Fruit fly (Drosophila melanogaster) whole organism, embryonic: ENCODE measurements around the gene Taf10.

ENCODE experiments used
- Antp ChIP-seq: fragments of 200-800 bp; sonication (Bioruptor generic); optimal IDR thresholded peaks from 3 replicates; lab custom pipeline; 2016; ENCODE audit warnings: missing biosample characterization, missing genetic modification characterization
- CG10959 ChIP-seq: fragments of 200-800 bp; sonication (Bioruptor generic); IDR thresholded peaks from 2 replicates; pipeline ENCODE4 v1.3.6; 2022; ENCODE audit warnings: missing biosample characterization, missing genetic modification characterization
- CG11504 ChIP-seq: fragments of 200-800 bp; sonication (Bioruptor generic); optimal IDR thresholded peaks from 3 replicates; lab custom pipeline; 2019; ENCODE audit warnings: missing biosample characterization, mild to moderate bottlenecking, missing genetic modification characterization, moderate library complexity
- CG12071 ChIP-seq: fragments of 200-800 bp; sonication (Bioruptor generic); optimal IDR thresholded peaks from 3 replicates; lab custom pipeline; 2018; ENCODE audit warnings: missing biosample characterization, mild to moderate bottlenecking, missing genetic modification characterization
- CG15011 ChIP-seq: fragments of 200-800 bp; sonication (Bioruptor generic); optimal IDR thresholded peaks from 3 replicates; lab custom pipeline; 2018; ENCODE audit warnings: missing biosample characterization, mild to moderate bottlenecking, missing genetic modification characterization
- CG15073 ChIP-seq: fragments of 200-800 bp; sonication (Bioruptor generic); optimal IDR thresholded peaks from 2 replicates; lab custom pipeline; 2016; ENCODE audit warnings: missing biosample characterization, missing genetic modification characterization
- CG15479 ChIP-seq: fragments of 200-800 bp; sonication (Bioruptor generic); optimal IDR thresholded peaks from 3 replicates; lab custom pipeline; 2019; ENCODE audit warnings: missing biosample characterization, mild to moderate bottlenecking, missing genetic modification characterization, moderate library complexity
- CG15601 ChIP-seq: fragments of 200-800 bp; sonication (Bioruptor generic); optimal IDR thresholded peaks from 3 replicates; lab custom pipeline; 2019; ENCODE audit warnings: missing biosample characterization, mild to moderate bottlenecking, missing genetic modification characterization, moderate library complexity
- CG15696 ChIP-seq: fragments of 200-800 bp; sonication (Bioruptor generic); optimal IDR thresholded peaks from 2 replicates; lab custom pipeline; 2019; ENCODE audit warnings: missing biosample characterization, mild to moderate bottlenecking, missing genetic modification characterization, moderate library complexity
- CG17186 ChIP-seq: fragments of 200-800 bp; sonication (Bioruptor generic); optimal IDR thresholded peaks from 3 replicates; lab custom pipeline; 2017; ENCODE audit warnings: missing biosample characterization, missing genetic modification reagents, missing genetic modification characterization
- CG17802 ChIP-seq: fragments of 200-800 bp; sonication (Bioruptor generic); optimal IDR thresholded peaks from 2 replicates; lab custom pipeline; 2018; ENCODE audit warnings: missing biosample characterization, mild to moderate bottlenecking, missing genetic modification characterization, moderate library complexity
- CG18476 ChIP-seq: fragments of 200-800 bp; sonication (Bioruptor generic); optimal IDR thresholded peaks from 2 replicates; lab custom pipeline; 2016; ENCODE audit warnings: missing biosample characterization, mild to moderate bottlenecking, missing genetic modification characterization
- CG18619 ChIP-seq: fragments of 200-800 bp; sonication (Bioruptor generic); optimal IDR thresholded peaks from 3 replicates; lab custom pipeline; 2017; ENCODE audit warnings: missing biosample characterization, mild to moderate bottlenecking, missing genetic modification characterization
- CG2712 ChIP-seq: fragments of 200-800 bp; optimal IDR thresholded peaks from 3 replicates; lab custom pipeline; 2019; ENCODE audit warnings: missing biosample characterization, mild to moderate bottlenecking, missing genetic modification characterization, moderate library complexity
- CG2889 ChIP-seq: fragments of 200-800 bp; sonication (Bioruptor generic); IDR thresholded peaks from 3 replicates; pipeline ENCODE4 v1.3.6; 2022; ENCODE audit warnings: missing biosample characterization, missing genetic modification characterization
- CG32767 ChIP-seq: fragments of 200-800 bp; sonication (Bioruptor generic); IDR thresholded peaks from 2 replicates; pipeline ENCODE4 v1.3.6; 2022; ENCODE audit warnings: missing biosample characterization, missing genetic modification characterization
- CG34422 ChIP-seq: fragments of 200-800 bp; sonication (Bioruptor generic); IDR thresholded peaks from 3 replicates; pipeline ENCODE4 v1.3.6; 2022; ENCODE audit warnings: missing biosample characterization, missing genetic modification characterization
- CG4707 ChIP-seq: fragments of 200-800 bp; sonication (Bioruptor generic); optimal IDR thresholded peaks from 2 replicates; lab custom pipeline; 2018; ENCODE audit warnings: missing biosample characterization, mild to moderate bottlenecking, missing genetic modification characterization, moderate library complexity
- CG7963 ChIP-seq: fragments of 200-800 bp; sonication (Bioruptor generic); IDR thresholded peaks from 3 replicates; pipeline ENCODE4 v1.3.6; 2022; ENCODE audit warnings: missing biosample characterization, missing genetic modification characterization; ENCODE audit not compliant: partially characterized antibody
- CG9727 ChIP-seq: fragments of 200-800 bp; sonication (Bioruptor generic); optimal IDR thresholded peaks from 3 replicates; lab custom pipeline; 2017; ENCODE audit warnings: missing biosample characterization, mild to moderate bottlenecking, missing genetic modification characterization
- CG9797 ChIP-seq: fragments of 200-800 bp; sonication (Bioruptor generic); optimal IDR thresholded peaks from 3 replicates; lab custom pipeline; 2018; ENCODE audit warnings: missing biosample characterization, mild to moderate bottlenecking, missing genetic modification characterization
- ERR ChIP-seq: fragments of 200-800 bp; sonication (Bioruptor generic); optimal IDR thresholded peaks from 2 replicates; lab custom pipeline; 2016; ENCODE audit warnings: missing biosample characterization, missing genetic modification characterization
- MESR4 ChIP-seq: fragments of 200-800 bp; sonication (Bioruptor generic); optimal IDR thresholded peaks from 2 replicates; lab custom pipeline; 2018; ENCODE audit warnings: missing biosample characterization, mild to moderate bottlenecking, missing genetic modification characterization, moderate library complexity
- Meics ChIP-seq: fragments of 200-800 bp; sonication (Bioruptor generic); optimal IDR thresholded peaks from 2 replicates; lab custom pipeline; 2017; ENCODE audit warnings: missing biosample characterization, mild to moderate bottlenecking, missing genetic modification characterization
- Mes4 ChIP-seq: fragments of 200-800 bp; sonication (Bioruptor generic); optimal IDR thresholded peaks from 2 replicates; lab custom pipeline; 2016; ENCODE audit warnings: missing biosample characterization, missing genetic modification characterization
- Myb ChIP-seq: fragments of 200-800 bp; sonication (Bioruptor generic); optimal IDR thresholded peaks from 2 replicates; lab custom pipeline; 2016; ENCODE audit warnings: missing biosample characterization, missing genetic modification characterization
- Nf-YA ChIP-seq: fragments of 200-800 bp; sonication (Bioruptor generic); IDR thresholded peaks from 2 replicates; pipeline ENCODE4 v1.3.6; 2022; ENCODE audit warnings: missing biosample characterization, missing genetic modification characterization
- NfI ChIP-seq: fragments of 200-800 bp; sonication (Bioruptor generic); optimal IDR thresholded peaks from 3 replicates; lab custom pipeline; 2018; ENCODE audit warnings: missing biosample characterization, mild to moderate bottlenecking, missing genetic modification characterization, moderate library complexity
- Sin3A ChIP-seq: fragments of >200 bp; optimal IDR thresholded peaks from 2 replicates; lab custom pipeline; 2018
- chn ChIP-seq: fragments of 200-800 bp; sonication (Bioruptor generic); optimal IDR thresholded peaks from 2 replicates; lab custom pipeline; 2016; ENCODE audit warnings: missing biosample characterization, missing genetic modification characterization
- ci ChIP-seq: fragments of 200-800 bp; sonication (Bioruptor generic); IDR thresholded peaks from 3 replicates; pipeline ENCODE4 v1.3.6; 2022; ENCODE audit warnings: missing biosample characterization, missing genetic modification characterization
- dysf ChIP-seq: fragments of 200-800 bp; sonication (Bioruptor generic); IDR thresholded peaks from 3 replicates; pipeline ENCODE4 v1.3.6; 2022; ENCODE audit warnings: missing biosample characterization, missing genetic modification characterization
- emc ChIP-seq: fragments of 200-800 bp; sonication (Bioruptor generic); optimal IDR thresholded peaks from 2 replicates; lab custom pipeline; 2016; ENCODE audit warnings: missing biosample characterization, missing genetic modification characterization
- fd64A ChIP-seq: fragments of 200-800 bp; sonication (Bioruptor generic); optimal IDR thresholded peaks from 3 replicates; lab custom pipeline; 2018; ENCODE audit warnings: missing biosample characterization, mild to moderate bottlenecking, missing genetic modification characterization
- fd96Cb ChIP-seq: fragments of 200-800 bp; sonication (Bioruptor generic); optimal IDR thresholded peaks from 2 replicates; lab custom pipeline; 2018; ENCODE audit warnings: missing biosample characterization, mild to moderate bottlenecking, missing genetic modification characterization, moderate library complexity
- kah ChIP-seq: fragments of 200-800 bp; sonication (Bioruptor generic); optimal IDR thresholded peaks from 2 replicates; lab custom pipeline; 2018; ENCODE audit warnings: missing biosample characterization, mild to moderate bottlenecking, missing genetic modification characterization
- kni ChIP-seq: fragments of 200-800 bp; sonication (Bioruptor generic); optimal IDR thresholded peaks from 3 replicates; lab custom pipeline; 2017; ENCODE audit warnings: mild to moderate bottlenecking, missing biosample characterization, missing genetic modification reagents, missing genetic modification characterization
- luna ChIP-seq: fragments of 200-800 bp; sonication (Bioruptor generic); optimal IDR thresholded peaks from 2 replicates; lab custom pipeline; 2016; ENCODE audit warnings: missing biosample characterization, missing genetic modification characterization
- nau ChIP-seq: fragments of 200-800 bp; sonication (Bioruptor generic); optimal IDR thresholded peaks from 3 replicates; lab custom pipeline; 2017; ENCODE audit warnings: missing biosample characterization, mild to moderate bottlenecking, missing genetic modification characterization, missing genetic modification reagents
- nerfin-1 ChIP-seq: fragments of 200-800 bp; sonication (Bioruptor generic); optimal IDR thresholded peaks from 3 replicates; lab custom pipeline; 2019; ENCODE audit warnings: missing biosample characterization, mild to moderate bottlenecking, missing genetic modification characterization, moderate library complexity
- nmo ChIP-seq: fragments of 200-800 bp; sonication (Bioruptor generic); optimal IDR thresholded peaks from 2 replicates; lab custom pipeline; 2018; ENCODE audit warnings: missing biosample characterization, mild to moderate bottlenecking, missing genetic modification characterization, moderate library complexity
- p53 ChIP-seq: fragments of 200-800 bp; sonication (Bioruptor generic); optimal IDR thresholded peaks from 2 replicates; lab custom pipeline; 2016; ENCODE audit warnings: missing biosample characterization, missing genetic modification characterization
- pho ChIP-seq: fragments of 200-800 bp; sonication (Bioruptor generic); optimal IDR thresholded peaks from 2 replicates; lab custom pipeline; 2016; ENCODE audit warnings: missing biosample characterization, missing genetic modification characterization
- pita ChIP-seq: fragments of 200-800 bp; sonication (Bioruptor generic); optimal IDR thresholded peaks from 2 replicates; lab custom pipeline; 2017; ENCODE audit warnings: missing biosample characterization, mild to moderate bottlenecking, missing genetic modification characterization
- pum ChIP-seq: fragments of 200-800 bp; sonication (Bioruptor generic); optimal IDR thresholded peaks from 2 replicates; lab custom pipeline; 2016; ENCODE audit warnings: missing biosample characterization, missing genetic modification characterization
- seq ChIP-seq: fragments of 200-800 bp; sonication (Bioruptor generic); IDR thresholded peaks from 2 replicates; pipeline ENCODE4 v1.3.6; 2022; ENCODE audit warnings: missing biosample characterization, missing genetic modification characterization
- sob ChIP-seq: fragments of 200-800 bp; sonication (Bioruptor generic); IDR thresholded peaks from 2 replicates; pipeline ENCODE4 v1.3.6; 2022; ENCODE audit warnings: missing biosample characterization, missing genetic modification characterization
- tna ChIP-seq: fragments of 200-800 bp; sonication (Bioruptor generic); IDR thresholded peaks from 2 replicates; pipeline ENCODE4 v1.3.6; 2022; ENCODE audit warnings: missing biosample characterization, missing genetic modification characterization; ENCODE audit not compliant: partially characterized antibody
- toy ChIP-seq: fragments of 200-800 bp; sonication (Bioruptor generic); IDR thresholded peaks from 2 replicates; pipeline ENCODE4 v1.3.6; 2022; ENCODE audit warnings: missing biosample characterization, missing genetic modification characterization
- twi ChIP-seq: fragments of 200-800 bp; optimal IDR thresholded peaks from 2 replicates; lab custom pipeline; 2019; ENCODE audit warnings: missing biosample characterization, mild to moderate bottlenecking, missing genetic modification characterization, moderate library complexity
- zen ChIP-seq: fragments of 200-800 bp; sonication (Bioruptor generic); optimal IDR thresholded peaks from 3 replicates; lab custom pipeline; 2018; ENCODE audit warnings: missing biosample characterization, mild to moderate bottlenecking, missing genetic modification characterization, moderate library complexity

Gene Taf10

dm6 chr2L:2749144-2749766 lies 18.4 kb upstream of the Taf10 start (continued):
- TF ChIP-seq CG15479 (no peak), kah (peak; percentile 37), CG9727 (GFP tag; lab: Kevin White, UChicago) (no peak), zen (tag; lab: Kevin White, UChicago) (no peak), pita (GFP tag; lab: Kevin White, UChicago) (no peak), toy (GFP tag; lab: Robert Waterston, UW) (no peak), CG17802 (tag; lab: Kevin White, UChicago) (no peak), CG9797 (GFP tag; lab: Kevin White, UChicago) (peak; percentile 12), Sin3A (lab: Kevin White, UChicago) (no peak), kni (GFP tag; lab: Kevin White, UChicago) (no peak), Meics (GFP tag; lab: Kevin White, UChicago) (no peak), MESR4 (GFP tag; lab: Kevin White, UChicago) (peak; percentile 17), nerfin-1 (tag; lab: Kevin White, UChicago) (peak; percentile 64), tna (no peak), p53 (GFP tag; lab: Kevin White, UChicago) (no peak), CG2889 (GFP tag; lab: Robert Waterston, UW) (no peak), CG2712 (tag; lab: Kevin White, UChicago) (no peak), nmo (GFP tag; lab: Kevin White, UChicago) (no peak), CG18476 (no peak), pho (GFP tag; lab: Kevin White, UChicago) (peak; percentile 10), dysf (GFP tag; lab: Robert Waterston, UW) (no peak), CG7963 (GFP tag; lab: Robert Waterston, UW) (no peak), CG17186 (GFP tag; lab: Kevin White, UChicago) (no peak), CG15601 (tag; lab: Kevin White, UChicago) (no peak), pum (GFP tag; lab: Kevin White, UChicago) (no peak), CG18619 (GFP tag; lab: Kevin White, UChicago) (no peak), CG34422 (no peak), nau (peak; percentile 27), Myb (GFP tag; lab: Kevin White, UChicago) (peak; percentile 43), emc (GFP tag; lab: Kevin White, UChicago) (no peak), NfI (peak; percentile 29), chn (GFP tag; lab: Kevin White, UChicago) (peak; percentile 53), CG10959 (no peak), seq (GFP tag; lab: Robert Waterston, UW) (no peak), CG15073 (GFP tag; lab: Kevin White, UChicago) (no peak), sob (no peak), CG32767 (GFP tag; lab: Robert Waterston, UW) (no peak), luna (no peak), ERR (GFP tag; lab: Kevin White, UChicago) (peak; percentile 13), CG12071 (GFP tag; lab: Kevin White, UChicago) (peak; percentile 52), fd96Cb (tag; lab: Kevin White, UChicago) (no peak), CG15696 (tag; lab: Kevin White, UChicago) (no peak), Mes4 (GFP tag; lab: Kevin White, UChicago) (peak; percentile 13), fd64A (GFP tag; lab: Kevin White, UChicago) (peak; percentile 56), ci (no peak), CG15011 (GFP tag; lab: Kevin White, UChicago) (no peak), CG4707 (GFP tag; lab: Kevin White, UChicago) (peak; percentile 29), Antp (peak; percentile 0), twi (tag; lab: Kevin White, UChicago) (no peak), Nf-YA (GFP tag; lab: Robert Waterston, UW) (no peak), CG11504 (tag; lab: Kevin White, UChicago) (no peak)
